Fruit fly (Drosophila melanogaster) whole organism, wandering third instar larva: ENCODE measurements around the gene CG16972.

ENCODE experiments used
- CG9705 ChIP-seq: fragments of 200-800 bp; sonication (Bioruptor generic); optimal IDR thresholded peaks from 2 replicates; lab custom pipeline; 2018; ENCODE audit warnings: missing biosample characterization, mild to moderate bottlenecking, missing genetic modification characterization
- Dfd ChIP-seq: fragments of >200 bp; optimal IDR thresholded peaks from 2 replicates; lab custom pipeline; 2017; ENCODE audit warnings: missing biosample characterization, missing genetic modification characterization
- Myc ChIP-seq: fragments of >200 bp; optimal IDR thresholded peaks from 2 replicates; lab custom pipeline; 2017
- OdsH ChIP-seq: fragments of 200-800 bp; sonication (Bioruptor generic); optimal IDR thresholded peaks from 2 replicates; lab custom pipeline; 2016; ENCODE audit warnings: missing biosample characterization, mild to moderate bottlenecking, missing genetic modification characterization
- Rel ChIP-seq, 2 experiments: fragments of 200-800 bp; sonication (Bioruptor generic) in 1 of 2; optimal IDR thresholded peaks; 2 replicates in 1 of 2; 3 replicates in 1 of 2; lab custom pipeline; 2016 to 2019; ENCODE audit warnings: mild to moderate bottlenecking in 2 of 2, missing biosample characterization in 2 of 2, missing genetic modification characterization in 2 of 2, moderate library complexity in 1 of 2
- br ChIP-seq: fragments of 200-800 bp; sonication (Bioruptor generic); optimal IDR thresholded peaks from 2 replicates; lab custom pipeline; 2016; ENCODE audit warnings: missing biosample characterization, missing genetic modification characterization
- dsf ChIP-seq: sonication (Bioruptor generic); optimal IDR thresholded peaks from 2 replicates; lab custom pipeline; 2016; ENCODE audit warnings: missing biosample characterization, missing genetic modification characterization, borderline replicate concordance
- ey ChIP-seq: fragments of 200-800 bp; sonication (Bioruptor generic); optimal IDR thresholded peaks from 2 replicates; lab custom pipeline; 2016; ENCODE audit warnings: missing biosample characterization, missing genetic modification characterization
- fru ChIP-seq: fragments of 200-800 bp; sonication (Bioruptor generic); optimal IDR thresholded peaks from 3 replicates; lab custom pipeline; 2016; ENCODE audit warnings: missing biosample characterization, mild to moderate bottlenecking, missing genetic modification characterization
- lola ChIP-seq: fragments of >200 bp; optimal IDR thresholded peaks from 2 replicates; lab custom pipeline; 2017; ENCODE audit warnings: missing biosample characterization, missing genetic modification characterization
- pan ChIP-seq: fragments of >200 bp; optimal IDR thresholded peaks from 2 replicates; lab custom pipeline; 2017
- psq ChIP-seq: fragments of 200-800 bp; sonication (Bioruptor generic); optimal IDR thresholded peaks from 3 replicates; lab custom pipeline; 2017; ENCODE audit warnings: missing biosample characterization, mild to moderate bottlenecking, missing genetic modification characterization, moderate library complexity

DNA sequence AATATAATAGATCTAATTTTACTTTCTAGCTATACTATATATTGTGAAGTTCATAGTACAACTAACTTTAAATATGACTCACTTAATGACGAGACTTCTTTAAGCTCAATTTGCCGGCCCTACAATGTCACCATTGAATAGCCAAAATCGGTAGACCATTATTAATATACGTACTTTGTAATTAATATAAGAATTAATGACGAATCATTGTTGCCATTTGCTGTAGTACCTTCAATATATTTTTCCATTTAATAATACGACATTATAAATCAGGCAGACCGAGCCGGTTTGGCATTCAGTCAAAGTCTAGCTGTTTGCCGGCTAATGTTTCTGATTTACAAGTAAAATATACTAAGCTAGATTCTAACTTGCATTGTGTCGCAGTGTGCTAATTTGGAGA is 36.6 kb upstream of the CG16972 start, which contains the start of gene Jhbp13:
- TF ChIP-seq dsf (GFP tag; lab: Kevin White, UChicago): no peak
- no peak for TF ChIP-seq pan (lab: Kevin White, UChicago)
- TF ChIP-seq lola (GFP tag; lab: Kevin White, UChicago): no peak
- TF ChIP-seq ey (GFP tag; lab: Kevin White, UChicago): no peak
- no peak for TF ChIP-seq CG9705
- TF ChIP-seq fru (GFP tag; lab: Kevin White, UChicago): no peak
- no peak for TF ChIP-seq psq
- TF ChIP-seq br (GFP tag; lab: Kevin White, UChicago): no peak
- no peak for TF ChIP-seq OdsH (GFP tag; lab: Kevin White, UChicago)
- no peak for TF ChIP-seq Myc (lab: Kevin White, UChicago)
- no peak for TF ChIP-seq Dfd
- TF ChIP-seq Rel (GFP tag; optimal IDR thresholded peaks at IDR 0.05; lab: Kevin White, UChicago): no peak
- TF ChIP-seq Rel (tag; optimal IDR thresholded peaks at IDR 0.05; lab: Kevin White, UChicago): no peak
